Fruit fly (Drosophila melanogaster) whole organism: ENCODE results near the gene CG11537.

Source experiments
- CG8478 ChIP-seq: fragments of >200 bp; optimal IDR thresholded peaks from 2 replicates; lab custom pipeline; 2018; ENCODE audit warnings: inconsistent platforms
- Dll ChIP-seq: fragments of >200 bp; optimal IDR thresholded peaks from 2 replicates; lab custom pipeline; 2017
- EcR ChIP-seq, 2 experiments: fragments of >200 bp; optimal IDR thresholded peaks; 2 replicates each; lab custom pipeline; 2017; ENCODE audit warnings: missing biosample characterization in 2 of 2, missing genetic modification characterization in 2 of 2, missing genetic modification reagents in 2 of 2
- pan ChIP-seq: fragments of >200 bp; optimal IDR thresholded peaks from 2 replicates; lab custom pipeline; 2017
- psq ChIP-seq: fragments of >200 bp; optimal IDR thresholded peaks from 2 replicates; lab custom pipeline; 2017
- usp ChIP-seq: fragments of >200 bp; optimal IDR thresholded peaks from 2 replicates; lab custom pipeline; 2017; ENCODE audit warnings: missing biosample characterization, missing genetic modification characterization, mixed read lengths

CG11537 gene

DNA sequence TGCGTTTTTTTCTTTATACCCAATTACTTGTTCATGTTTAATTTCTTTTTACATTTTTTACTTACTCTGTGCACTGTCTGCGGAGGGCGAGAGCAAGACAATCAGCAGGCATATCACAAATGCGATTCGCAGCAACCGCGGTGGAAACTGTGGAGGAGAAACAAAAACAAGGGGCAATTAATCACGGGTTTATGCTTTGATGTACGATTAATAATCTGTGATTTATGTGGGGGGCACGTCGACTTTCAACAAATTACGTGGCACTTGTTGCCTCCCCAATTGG, 45.7 kb downstream of the CG11537 start:
- TF ChIP-seq EcR (GFP tag; optimal IDR thresholded peaks at IDR 0.05; lab: Kevin White, UChicago) (no peak), Dll (lab: Kevin White, UChicago) (no peak), CG8478 (lab: Kevin White, UChicago) (no peak), psq (no peak)

DNA sequence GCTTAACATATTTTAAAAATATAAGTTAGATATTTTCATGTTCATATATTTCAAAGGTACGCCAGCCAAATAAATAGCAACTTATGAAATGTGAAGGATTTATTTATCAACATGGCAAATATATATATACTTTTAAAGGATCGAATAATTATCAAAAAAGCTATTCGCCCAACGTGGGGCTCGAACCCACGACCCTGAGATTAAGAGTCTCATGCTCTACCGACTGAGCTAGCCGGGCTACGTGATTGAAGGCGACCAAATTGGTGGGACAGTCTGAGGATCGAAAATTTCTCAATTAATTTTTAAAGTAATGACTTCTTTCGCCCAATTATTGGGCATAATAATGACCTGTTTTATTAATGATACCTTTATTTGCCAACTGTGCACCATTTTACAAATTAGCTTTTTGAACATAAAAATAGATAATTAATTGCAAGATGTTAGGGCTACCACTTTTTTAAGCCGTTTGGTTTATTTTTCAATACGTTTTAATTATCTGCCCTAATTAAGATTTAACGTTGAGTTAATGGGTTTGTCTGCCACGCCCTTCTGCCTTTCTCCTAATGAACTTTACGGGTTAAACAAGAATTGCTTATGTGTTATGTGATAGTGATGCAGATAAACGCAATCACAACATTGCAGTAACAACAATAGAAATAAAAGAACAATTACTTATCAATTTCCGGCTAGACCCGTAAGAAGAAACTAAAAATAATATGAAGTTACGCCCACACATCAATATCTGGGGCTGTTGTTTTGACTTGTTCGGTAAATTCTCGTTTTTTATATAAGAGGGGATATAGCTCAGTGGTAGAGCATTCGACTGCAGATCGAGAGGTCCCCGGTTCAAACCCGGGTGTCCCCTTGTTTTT, 46.3 kb downstream of the CG11537 start:
- TF ChIP-seq usp (GFP tag; lab: Kevin White, UChicago) (no peak), EcR (GFP tag; optimal IDR thresholded peaks at IDR 0.05; lab: Kevin White, UChicago) (no peak), pan (lab: Kevin White, UChicago) (no peak), CG8478 (lab: Kevin White, UChicago) (no peak), psq (no peak), Dll (lab: Kevin White, UChicago) (no peak)

DNA sequence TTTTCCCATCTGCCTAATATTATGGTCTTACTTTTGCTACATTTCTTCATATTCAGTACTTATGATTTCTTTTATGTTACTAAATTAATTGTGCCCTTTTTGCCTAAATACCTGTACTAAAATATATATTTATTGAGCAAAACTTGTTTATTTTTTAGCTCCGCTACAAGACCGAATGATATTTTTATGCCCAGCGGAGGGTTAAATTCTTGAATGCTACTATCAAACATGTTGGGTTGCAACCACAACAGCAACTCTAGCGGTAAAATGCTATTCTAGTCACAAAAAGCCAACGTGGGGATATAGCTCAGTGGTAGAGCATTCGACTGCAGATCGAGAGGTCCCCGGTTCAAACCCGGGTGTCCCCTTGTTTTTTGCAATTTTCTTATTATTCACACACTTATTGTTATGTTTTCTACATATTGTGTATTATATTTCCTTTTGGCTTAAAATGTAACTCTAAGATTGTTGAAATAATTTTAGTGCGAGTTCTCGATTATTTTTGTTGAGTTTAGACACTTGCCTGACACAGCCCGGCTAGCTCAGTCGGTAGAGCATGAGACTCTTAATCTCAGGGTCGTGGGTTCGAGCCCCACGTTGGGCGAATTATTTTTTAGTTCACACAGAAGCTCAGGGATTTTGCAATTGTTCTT, 47.1 kb downstream of the CG11537 start:
- TF ChIP-seq psq (no peak), pan (lab: Kevin White, UChicago) (no peak), EcR (GFP tag; optimal IDR thresholded peaks at IDR 0.05; lab: Kevin White, UChicago) (no peak), Dll (lab: Kevin White, UChicago) (no peak)

DNA sequence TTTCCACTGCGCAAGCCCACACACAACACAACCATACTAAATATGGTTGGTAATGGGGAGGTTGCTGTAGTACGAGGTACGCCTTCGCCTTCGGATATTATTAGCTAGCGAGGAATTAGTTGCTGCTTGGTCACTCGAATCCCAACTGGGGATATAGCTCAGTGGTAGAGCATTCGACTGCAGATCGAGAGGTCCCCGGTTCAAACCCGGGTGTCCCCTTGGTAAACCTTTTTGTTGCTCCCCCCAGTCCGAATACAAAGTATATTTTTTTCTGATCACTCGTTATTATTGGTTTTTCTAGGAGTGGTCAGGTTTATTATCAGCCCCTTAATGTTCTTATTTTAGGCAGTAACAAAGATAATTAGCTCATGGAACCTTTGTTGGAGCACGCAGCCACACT, 47.7 kb downstream of the CG11537 start:
- TF ChIP-seq pan (lab: Kevin White, UChicago): no peak
- TF ChIP-seq psq: no peak
- TF ChIP-seq usp (GFP tag; lab: Kevin White, UChicago): no peak
- no peak for TF ChIP-seq Dll (lab: Kevin White, UChicago)
- TF ChIP-seq CG8478 (lab: Kevin White, UChicago): no peak
- TF ChIP-seq EcR (GFP tag; optimal IDR thresholded peaks at IDR 0.05; lab: Kevin White, UChicago): no peak

DNA sequence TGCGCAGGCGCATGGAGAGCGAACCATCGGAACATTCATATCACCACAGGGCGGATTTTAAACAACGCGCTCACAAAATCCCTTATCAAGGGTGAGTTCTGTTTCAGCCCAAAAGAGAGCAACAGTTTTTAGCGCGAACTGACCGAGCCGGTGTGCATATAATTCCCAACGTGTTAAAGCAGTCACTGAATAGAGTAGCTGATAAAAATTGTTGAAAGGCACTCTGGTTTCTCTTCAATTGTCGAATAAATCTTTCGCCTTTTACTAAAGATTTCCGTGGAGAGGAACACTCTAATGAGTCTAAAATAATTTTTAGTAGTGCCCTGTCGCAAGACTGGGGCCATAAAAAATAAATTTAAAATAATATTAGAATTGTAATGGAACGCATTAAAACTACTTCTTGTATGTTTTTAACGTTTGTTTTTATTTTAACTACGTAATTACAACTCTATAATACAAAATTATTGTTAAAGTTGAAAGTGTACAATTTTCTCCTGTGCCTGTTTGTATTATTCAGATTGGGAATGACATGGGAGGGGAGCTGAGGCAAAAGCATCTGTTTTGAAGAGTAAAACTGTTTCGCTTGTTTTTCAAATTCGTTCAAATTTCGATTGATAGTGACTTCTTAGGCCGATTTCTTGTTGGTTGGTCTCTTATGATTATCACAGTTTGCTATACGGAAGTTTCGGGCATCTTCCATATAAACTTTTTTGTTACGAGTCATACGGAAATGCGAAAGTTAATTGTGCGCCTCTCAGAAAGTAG, 52.5 kb downstream of the CG11537 start:
- TF ChIP-seq usp (GFP tag; lab: Kevin White, UChicago) (no peak), EcR (GFP tag; optimal IDR thresholded peaks at IDR 0.05; lab: Kevin White, UChicago) (no peak), Dll (lab: Kevin White, UChicago) (no peak), psq (no peak), CG8478 (lab: Kevin White, UChicago) (no peak), pan (lab: Kevin White, UChicago) (no peak)

DNA sequence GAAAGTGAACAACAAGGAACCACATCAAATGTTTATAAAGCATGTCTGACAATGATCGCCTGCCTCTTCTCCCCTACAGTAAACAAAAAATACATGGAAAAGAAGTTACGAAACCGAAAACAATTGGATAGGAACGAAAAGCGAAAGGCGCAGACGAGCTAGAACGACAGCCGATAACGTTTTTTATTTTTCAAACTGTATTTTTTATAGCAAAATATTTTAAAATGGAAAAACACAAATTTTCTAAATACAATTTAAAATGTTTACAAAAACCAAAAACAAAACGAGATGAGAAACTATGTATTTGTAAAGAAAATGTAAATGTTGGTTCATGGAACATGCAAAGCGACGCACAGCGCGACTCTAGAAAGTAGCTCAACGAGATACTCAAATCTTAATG, 54.2 kb downstream of the CG11537 start:
- TF ChIP-seq usp (GFP tag; lab: Kevin White, UChicago) (no peak), Dll (lab: Kevin White, UChicago) (no peak), psq (no peak), EcR (GFP tag; optimal IDR thresholded peaks at IDR 0.05; lab: Kevin White, UChicago) (no peak), CG8478 (lab: Kevin White, UChicago) (no peak), pan (lab: Kevin White, UChicago) (no peak)

DNA sequence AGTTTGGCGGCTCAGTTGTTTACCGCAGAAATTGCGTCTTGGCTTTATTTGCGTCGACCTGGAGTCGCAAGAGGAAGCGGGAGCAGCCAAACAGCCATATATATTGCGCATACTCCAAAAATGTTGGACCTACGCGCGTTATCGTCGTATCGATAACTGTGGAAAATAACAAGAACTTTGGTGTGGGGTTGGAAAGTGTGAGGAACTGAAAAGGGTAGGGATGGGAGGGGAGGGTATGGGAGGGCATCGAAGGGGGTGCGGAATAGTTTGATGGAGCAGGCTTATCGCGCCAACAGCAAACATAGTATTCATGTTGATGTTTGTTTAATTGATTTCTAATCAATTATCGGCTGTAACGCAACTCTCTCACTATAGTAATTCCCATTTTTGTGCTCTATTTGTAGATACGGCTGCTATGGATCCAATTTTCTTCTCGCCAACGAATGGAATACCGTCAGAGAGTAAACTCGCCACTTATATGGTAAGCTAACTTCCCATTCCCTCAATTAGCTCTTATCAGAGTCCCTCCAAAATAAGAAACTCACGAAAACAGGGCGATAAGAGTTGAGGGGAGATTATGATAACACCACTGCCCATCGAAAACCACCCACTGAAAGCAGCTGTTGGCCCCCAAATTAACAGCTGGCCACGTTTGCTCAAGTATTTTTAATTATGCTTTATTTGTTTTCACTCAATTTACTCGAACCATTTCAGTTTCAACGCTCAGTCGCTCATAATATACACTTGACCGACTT, 59.8 kb downstream of the CG11537 start:
- TF ChIP-seq pan (lab: Kevin White, UChicago) (no peak), psq (no peak), CG8478 (lab: Kevin White, UChicago) (no peak), usp (GFP tag; lab: Kevin White, UChicago) (no peak), EcR (GFP tag; optimal IDR thresholded peaks at IDR 0.05; lab: Kevin White, UChicago) (no peak), Dll (lab: Kevin White, UChicago) (no peak)

DNA sequence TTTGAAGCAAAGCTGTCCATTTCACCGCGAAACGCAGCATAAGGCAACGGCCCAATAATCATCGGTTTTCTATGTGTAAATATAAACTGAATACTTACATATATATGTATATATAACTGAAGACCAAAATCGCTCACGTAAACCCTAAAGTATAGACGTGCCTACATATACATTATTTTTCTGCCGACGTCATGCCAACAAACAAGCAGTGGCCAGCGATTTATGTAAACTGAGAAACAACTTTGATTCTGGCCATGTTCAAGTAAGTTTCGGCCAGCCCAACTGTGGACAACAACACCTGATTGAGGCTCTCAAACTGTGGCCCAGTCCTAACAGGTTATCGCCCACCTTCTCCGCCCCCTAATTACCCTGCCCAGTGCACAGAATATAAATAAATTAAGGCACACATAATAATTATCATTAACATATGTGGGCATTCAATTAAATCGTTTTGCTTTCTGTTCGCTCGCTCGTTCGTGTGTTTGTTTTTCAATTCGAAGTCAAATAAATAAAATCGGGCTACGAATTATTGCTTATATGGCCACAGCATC, 61.2 kb downstream of the CG11537 start:
- TF ChIP-seq psq (no peak), EcR (GFP tag; optimal IDR thresholded peaks at IDR 0.05; lab: Kevin White, UChicago) (no peak), Dll (lab: Kevin White, UChicago) (no peak), CG8478 (lab: Kevin White, UChicago) (no peak), pan (lab: Kevin White, UChicago) (no peak), usp (GFP tag; lab: Kevin White, UChicago) (no peak)

DNA sequence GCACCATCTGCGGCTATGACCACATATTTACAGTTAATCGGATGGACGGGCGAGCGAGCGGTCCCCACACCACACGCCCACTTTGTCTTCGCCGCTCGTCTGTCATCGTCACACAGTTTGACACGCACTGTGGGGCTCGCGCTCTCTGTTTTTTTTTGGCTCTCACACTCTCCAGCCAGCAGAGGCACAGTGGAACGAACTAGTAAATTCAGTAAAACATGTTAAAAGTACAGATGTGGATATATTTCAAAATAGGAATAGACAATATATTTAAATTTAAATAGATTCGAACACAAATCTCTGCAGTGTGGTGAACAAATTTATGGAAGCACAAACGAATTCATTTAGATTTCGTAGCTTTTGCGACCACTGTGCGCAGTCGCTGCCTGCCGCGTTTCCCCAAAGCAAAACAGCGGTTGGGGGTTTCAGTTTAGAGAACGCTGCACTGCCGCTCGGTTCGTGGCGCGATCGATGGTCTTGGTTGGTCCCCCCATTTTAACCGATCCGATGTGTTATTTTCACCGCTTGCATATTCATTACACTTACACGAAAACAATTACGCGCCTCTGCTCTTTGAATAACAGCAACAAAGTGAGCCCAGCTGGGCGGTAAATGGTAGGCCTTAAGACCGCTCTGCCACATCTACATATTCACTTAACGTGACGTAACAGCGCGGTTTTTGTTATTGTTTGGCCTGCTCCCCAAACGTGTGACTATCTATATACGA, 61.9 kb downstream of the CG11537 start:
- TF ChIP-seq EcR (GFP tag; optimal IDR thresholded peaks at IDR 0.05; lab: Kevin White, UChicago): no peak
